Fruit fly (Drosophila melanogaster) whole organism, embryonic: ENCODE measurements around the gene MED27.
A peak's percentile ranks its signal among the peaks of the same experiment; 100 is the strongest.

Experiments
- Adf1 ChIP-seq: fragments of 200-800 bp; sonication (Bioruptor generic); IDR thresholded peaks from 2 replicates; pipeline ENCODE4 v1.3.6; 2022; ENCODE audit warnings: missing biosample characterization, missing genetic modification characterization
- Awh ChIP-seq: fragments of 200-800 bp; sonication (Bioruptor generic); IDR thresholded peaks from 2 replicates; pipeline ENCODE4, ENCODE4 v1.3.6; 2022; ENCODE audit warnings: missing biosample characterization, missing genetic modification characterization
- B-H2 ChIP-seq: fragments of 200-800 bp; sonication (Bioruptor generic); optimal IDR thresholded peaks from 2 replicates; lab custom pipeline; 2018; ENCODE audit warnings: missing biosample characterization, mild to moderate bottlenecking, missing genetic modification characterization
- BEAF-32 ChIP-seq: fragments of 200-800 bp; sonication (Bioruptor generic); optimal IDR thresholded peaks from 3 replicates; lab custom pipeline; 2017; ENCODE audit warnings: missing biosample characterization, missing genetic modification characterization, mild to moderate bottlenecking, moderate library complexity, missing genetic modification reagents
- CG15514 ChIP-seq: fragments of 200-800 bp; sonication (Bioruptor generic); optimal IDR thresholded peaks from 3 replicates; lab custom pipeline; 2017; ENCODE audit warnings: missing biosample characterization, missing genetic modification characterization, mild to moderate bottlenecking, moderate library complexity, missing genetic modification reagents
- CG1647 ChIP-seq: fragments of 200-800 bp; sonication (Bioruptor generic); optimal IDR thresholded peaks from 3 replicates; lab custom pipeline; 2016; ENCODE audit warnings: missing biosample characterization, missing genetic modification characterization
- CG16813 ChIP-seq: fragments of 200-800 bp; sonication (Bioruptor generic); IDR thresholded peaks from 3 replicates; pipeline ENCODE4 v1.3.6; 2022; ENCODE audit warnings: missing biosample characterization, missing genetic modification characterization; ENCODE audit not compliant: partially characterized antibody
- CG16815 ChIP-seq: fragments of 200-800 bp; sonication (Bioruptor generic); optimal IDR thresholded peaks from 3 replicates; lab custom pipeline; 2017; ENCODE audit warnings: missing biosample characterization, mild to moderate bottlenecking, missing genetic modification characterization
- CG17385 ChIP-seq: fragments of 200-800 bp; sonication (Bioruptor generic); optimal IDR thresholded peaks from 3 replicates; lab custom pipeline; 2018; ENCODE audit warnings: missing biosample characterization, mild to moderate bottlenecking, missing genetic modification characterization
- CG1792 ChIP-seq: fragments of 200-800 bp; sonication (Bioruptor generic); optimal IDR thresholded peaks from 2 replicates; lab custom pipeline; 2016; ENCODE audit warnings: missing biosample characterization, missing genetic modification characterization
- CG2116 ChIP-seq: fragments of 200-800 bp; sonication (Bioruptor generic); optimal IDR thresholded peaks from 3 replicates; lab custom pipeline; 2018; ENCODE audit warnings: missing biosample characterization, mild to moderate bottlenecking, missing genetic modification characterization
- CG2889 ChIP-seq: fragments of 200-800 bp; sonication (Bioruptor generic); IDR thresholded peaks from 3 replicates; pipeline ENCODE4 v1.3.6; 2022; ENCODE audit warnings: missing biosample characterization, missing genetic modification characterization
- CG3163 ChIP-seq: fragments of 200-800 bp; sonication (Bioruptor generic); optimal IDR thresholded peaks from 3 replicates; lab custom pipeline; 2016; ENCODE audit warnings: missing biosample characterization, missing genetic modification characterization
- CG34376 ChIP-seq: fragments of 200-800 bp; sonication (Bioruptor generic); optimal IDR thresholded peaks from 2 replicates; lab custom pipeline; 2018; ENCODE audit warnings: missing biosample characterization, mild to moderate bottlenecking, missing genetic modification characterization
- CG3995 ChIP-seq: fragments of 200-800 bp; sonication (Bioruptor generic); optimal IDR thresholded peaks from 3 replicates; lab custom pipeline; 2016; ENCODE audit warnings: missing biosample characterization, missing genetic modification characterization
- CG9817 ChIP-seq: fragments of 200-800 bp; sonication (Bioruptor generic); optimal IDR thresholded peaks from 2 replicates; lab custom pipeline; 2018; ENCODE audit warnings: missing biosample characterization, mild to moderate bottlenecking, missing genetic modification characterization, moderate library complexity
- CHES-1-like ChIP-seq: fragments of 200-800 bp; sonication (Bioruptor generic); optimal IDR thresholded peaks from 2 replicates; lab custom pipeline; 2016; ENCODE audit warnings: missing biosample characterization, missing genetic modification characterization
- Dip2 ChIP-seq: fragments of 200-800 bp; sonication (Bioruptor generic); IDR thresholded peaks from 2 replicates; pipeline ENCODE4 v1.3.6; 2022; ENCODE audit warnings: missing biosample characterization, missing genetic modification characterization
- Dll ChIP-seq: fragments of 200-800 bp; sonication (Bioruptor generic); IDR thresholded peaks from 4 replicates; pipeline ENCODE4 v1.3.6; 2022; ENCODE audit warnings: missing biosample characterization, missing genetic modification characterization; ENCODE audit not compliant: partially characterized antibody
- Dref ChIP-seq: fragments of 200-800 bp; sonication (Bioruptor generic); IDR thresholded peaks from 2 replicates; pipeline ENCODE4 v1.3.6; 2022; ENCODE audit warnings: missing biosample characterization, missing genetic modification characterization
- E2f1 ChIP-seq: fragments of 200-800 bp; sonication (Bioruptor generic); IDR thresholded peaks from 2 replicates; pipeline ENCODE4 v1.3.6; 2022; ENCODE audit warnings: missing biosample characterization, missing genetic modification characterization
- ERR ChIP-seq: fragments of 200-800 bp; sonication (Bioruptor generic); optimal IDR thresholded peaks from 2 replicates; lab custom pipeline; 2016; ENCODE audit warnings: missing biosample characterization, missing genetic modification characterization
- HHEX ChIP-seq: fragments of 200-800 bp; sonication (Bioruptor generic); optimal IDR thresholded peaks from 3 replicates; lab custom pipeline; 2017; ENCODE audit warnings: missing biosample characterization, mild to moderate bottlenecking, missing genetic modification characterization, missing genetic modification reagents
- HmgZ ChIP-seq: fragments of 200-800 bp; sonication (Bioruptor generic); optimal IDR thresholded peaks from 2 replicates; lab custom pipeline; 2018; ENCODE audit warnings: missing biosample characterization, mild to moderate bottlenecking, missing genetic modification characterization
- Hr78 ChIP-seq, 2 experiments: fragments of 200-800 bp in 1 of 2; fragments of >200 bp in 1 of 2; sonication (Bioruptor generic) in 1 of 2; optimal IDR thresholded peaks; 2 replicates each; lab custom pipeline; 2017 to 2019; ENCODE audit warnings: missing biosample characterization in 2 of 2, missing genetic modification characterization in 2 of 2, mild to moderate bottlenecking in 1 of 2, moderate library complexity in 1 of 2
- Scr ChIP-seq: fragments of 200-800 bp; sonication (Bioruptor generic); IDR thresholded peaks from 2 replicates; pipeline ENCODE4 v1.3.6; 2022; ENCODE audit warnings: missing biosample characterization, missing genetic modification characterization; ENCODE audit not compliant: partially characterized antibody
- Sry-δ ChIP-seq: fragments of 200-800 bp; sonication (Bioruptor generic); optimal IDR thresholded peaks from 2 replicates; lab custom pipeline; 2016; ENCODE audit warnings: missing biosample characterization, missing genetic modification characterization
- Xbp1 ChIP-seq: fragments of 200-800 bp; sonication (Bioruptor generic); optimal IDR thresholded peaks from 3 replicates; lab custom pipeline; 2016; ENCODE audit warnings: missing biosample characterization, mild to moderate bottlenecking, missing genetic modification characterization
- ac ChIP-seq: fragments of 200-800 bp; sonication (Bioruptor generic); optimal IDR thresholded peaks from 3 replicates; lab custom pipeline; 2017; ENCODE audit warnings: missing biosample characterization, mild to moderate bottlenecking, missing genetic modification characterization
- amos ChIP-seq: fragments of 200-800 bp; sonication (Bioruptor generic); IDR thresholded peaks from 2 replicates; pipeline ENCODE4 v1.3.6; 2022; ENCODE audit warnings: missing biosample characterization, missing genetic modification characterization; ENCODE audit not compliant: partially characterized antibody
- bigmax ChIP-seq: fragments of 200-800 bp; sonication (Bioruptor generic); optimal IDR thresholded peaks from 2 replicates; lab custom pipeline; 2018; ENCODE audit warnings: missing biosample characterization, mild to moderate bottlenecking, missing genetic modification characterization
- corto ChIP-seq: fragments of 200-800 bp; sonication (Bioruptor generic); optimal IDR thresholded peaks from 2 replicates; lab custom pipeline; 2016; ENCODE audit warnings: missing biosample characterization, mild to moderate bottlenecking, missing genetic modification characterization, moderate library complexity
- crol ChIP-seq: fragments of 200-800 bp; sonication (Bioruptor generic); IDR thresholded peaks from 2 replicates; pipeline ENCODE4 v1.3.6; 2022; ENCODE audit warnings: missing biosample characterization, missing genetic modification characterization
- dan ChIP-seq: fragments of 200-800 bp; sonication (Bioruptor generic); IDR thresholded peaks from 2 replicates; pipeline ENCODE4 v1.3.6; 2022; ENCODE audit warnings: missing biosample characterization, missing genetic modification characterization
- dati ChIP-seq: fragments of 200-800 bp; sonication (Bioruptor generic); IDR thresholded peaks from 2 replicates; pipeline ENCODE4 v1.3.6; 2022; ENCODE audit warnings: missing biosample characterization, missing genetic modification characterization
- dimm ChIP-seq: fragments of 200-800 bp; sonication (Bioruptor generic); IDR thresholded peaks from 2 replicates; pipeline ENCODE4 v1.3.6; 2022; ENCODE audit warnings: missing biosample characterization, missing genetic modification characterization
- exex ChIP-seq: fragments of 200-800 bp; sonication (Bioruptor generic); optimal IDR thresholded peaks from 4 replicates; lab custom pipeline; 2018; ENCODE audit warnings: missing biosample characterization, mild to moderate bottlenecking, missing genetic modification characterization, moderate library complexity
- fd64A ChIP-seq: fragments of 200-800 bp; sonication (Bioruptor generic); optimal IDR thresholded peaks from 3 replicates; lab custom pipeline; 2018; ENCODE audit warnings: missing biosample characterization, mild to moderate bottlenecking, missing genetic modification characterization
- ftz-f1 ChIP-seq: fragments of 200-800 bp; sonication (Bioruptor generic); optimal IDR thresholded peaks from 2 replicates; lab custom pipeline; 2016; ENCODE audit warnings: missing biosample characterization, missing genetic modification characterization
- her ChIP-seq: fragments of 200-800 bp; sonication (Bioruptor generic); optimal IDR thresholded peaks from 2 replicates; lab custom pipeline; 2016; ENCODE audit warnings: missing biosample characterization, missing genetic modification characterization
- inv ChIP-seq: fragments of 200-800 bp; sonication (Bioruptor generic); IDR thresholded peaks from 2 replicates; pipeline ENCODE4 v1.3.6; 2022; ENCODE audit warnings: missing biosample characterization, missing genetic modification characterization; ENCODE audit not compliant: partially characterized antibody
- lola ChIP-seq, 3 experiments: fragments of >200 bp in 2 of 3; fragments of 200-800 bp in 1 of 3; sonication (Bioruptor generic) in 1 of 3; optimal IDR thresholded peaks; 2 replicates each; lab custom pipeline; 2017 to 2019; ENCODE audit warnings: missing biosample characterization in 3 of 3, missing genetic modification characterization in 3 of 3, mild to moderate bottlenecking in 1 of 3, moderate library complexity in 1 of 3
- mirr ChIP-seq: fragments of 200-800 bp; sonication (Bioruptor generic); optimal IDR thresholded peaks from 3 replicates; lab custom pipeline; 2018; ENCODE audit warnings: missing biosample characterization, mild to moderate bottlenecking, missing genetic modification characterization
- scrt ChIP-seq: fragments of 200-800 bp; sonication (Bioruptor generic); optimal IDR thresholded peaks from 2 replicates; lab custom pipeline; 2018; ENCODE audit warnings: missing biosample characterization, mild to moderate bottlenecking, missing genetic modification characterization, moderate library complexity
- sug ChIP-seq: fragments of 200-800 bp; optimal IDR thresholded peaks from 2 replicates; lab custom pipeline; 2019; ENCODE audit warnings: missing biosample characterization, mild to moderate bottlenecking, missing genetic modification characterization, moderate library complexity
- tap ChIP-seq: fragments of 200-800 bp; optimal IDR thresholded peaks from 3 replicates; lab custom pipeline; 2019; ENCODE audit warnings: missing biosample characterization, mild to moderate bottlenecking, missing genetic modification characterization, moderate library complexity
- tll ChIP-seq, 2 experiments: fragments of 200-800 bp in 1 of 2; fragments of >200 bp in 1 of 2; sonication (Bioruptor generic) in 1 of 2; optimal IDR thresholded peaks; 2 replicates each; lab custom pipeline; 2017 to 2019; ENCODE audit warnings: missing biosample characterization in 2 of 2, missing genetic modification characterization in 2 of 2, mild to moderate bottlenecking in 1 of 2, moderate library complexity in 1 of 2
- unc-4 ChIP-seq: fragments of 200-800 bp; sonication (Bioruptor generic); IDR thresholded peaks from 2 replicates; pipeline ENCODE4 v1.3.6; 2022; ENCODE audit warnings: missing biosample characterization, missing genetic modification characterization; ENCODE audit not compliant: partially characterized antibody
- wor ChIP-seq: fragments of 200-800 bp; sonication (Bioruptor generic); IDR thresholded peaks from 2 replicates; pipeline ENCODE4 v1.3.6; 2022; ENCODE audit warnings: missing biosample characterization, missing genetic modification characterization
- zen ChIP-seq: fragments of 200-800 bp; sonication (Bioruptor generic); optimal IDR thresholded peaks from 3 replicates; lab custom pipeline; 2018; ENCODE audit warnings: missing biosample characterization, mild to moderate bottlenecking, missing genetic modification characterization, moderate library complexity

The MED27 gene

DNA sequence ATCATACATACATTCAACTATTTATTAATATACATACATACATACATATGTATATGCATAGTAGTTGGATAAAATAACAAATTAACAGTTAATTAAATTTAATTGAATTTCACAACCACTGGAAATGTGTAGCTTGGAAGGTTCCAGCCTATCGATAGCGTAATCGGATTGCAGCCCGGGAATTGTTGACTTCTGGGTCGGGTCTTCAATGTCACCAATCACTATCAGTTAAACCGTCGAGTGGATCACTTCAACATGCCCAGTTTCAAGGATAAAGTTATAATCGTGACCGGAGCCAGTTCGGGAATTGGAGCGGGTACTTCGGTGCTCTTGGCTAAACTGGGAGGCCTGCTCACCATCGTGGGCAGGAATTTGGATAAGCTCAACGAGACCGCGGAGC, 21.5 kb upstream of the MED27 start, which contains the start of gene CG12171 (continued):
- TF ChIP-seq Sry-δ (peak; percentile 24), inv (GFP tag; lab: Robert Waterston, UW) (0 out of 2 replicates have a peak, but pooled peaks have one; percentile 18), Dref (peak; percentile 60), ac (GFP tag; lab: Kevin White, UChicago) (no peak), CG1647 (GFP tag; lab: Kevin White, UChicago) (no peak), Dll (GFP tag; lab: Robert Waterston, UW) (peak; percentile 36; the same call in 1 of the 4 replicates), crol (GFP tag; lab: Robert Waterston, UW) (no peak), tll (GFP tag; optimal IDR thresholded peaks at IDR 0.05; lab: Kevin White, UChicago) (peak in 1 of 2 experiments; percentile 23), her (GFP tag; lab: Kevin White, UChicago) (no peak), bigmax (GFP tag; lab: Kevin White, UChicago) (no peak), CG2889 (no peak), BEAF-32 (peak; percentile 52), Awh (no peak), Hr78 (GFP tag; optimal IDR thresholded peaks at IDR 0.05; lab: Kevin White, UChicago) (no peak), exex (tag; lab: Kevin White, UChicago) (peak; percentile 88), CG34376 (GFP tag; lab: Kevin White, UChicago) (peak; percentile 57), dimm (no peak), fd64A (GFP tag; lab: Kevin White, UChicago) (no peak), CG9817 (tag; lab: Kevin White, UChicago) (no peak), CG16815 (no peak), CG15514 (GFP tag; lab: Kevin White, UChicago) (peak; percentile 76), dati (GFP tag; lab: Robert Waterston, UW) (no peak), unc-4 (no peak), B-H2 (GFP tag; lab: Kevin White, UChicago) (no peak), Scr (GFP tag; lab: Robert Waterston, UW) (peak; percentile 43), zen (tag; lab: Kevin White, UChicago) (no peak), HmgZ (peak; percentile 13), scrt (GFP tag; lab: Kevin White, UChicago) (no peak), CG3995 (GFP tag; lab: Kevin White, UChicago) (peak; percentile 45), dan (GFP tag; lab: Robert Waterston, UW) (no peak), Adf1 (GFP tag; lab: Robert Waterston, UW) (no peak), Xbp1 (no peak), CG17385 (GFP tag; lab: Kevin White, UChicago) (no peak), Dip2 (GFP tag; lab: Robert Waterston, UW) (no peak), ftz-f1 (peak; percentile 83), corto (GFP tag; lab: Kevin White, UChicago) (no peak), tap (no peak), CG1792 (GFP tag; lab: Kevin White, UChicago) (no peak), HHEX (GFP tag; lab: Kevin White, UChicago) (no peak), amos (GFP tag; lab: Robert Waterston, UW) (peak; percentile 52), wor (GFP tag; lab: Robert Waterston, UW) (no peak), CG3163 (GFP tag; lab: Kevin White, UChicago) (no peak), CG16813 (GFP tag; lab: Robert Waterston, UW) (peak; percentile 39; the same call in 1 of the 3 replicates), CG2116 (GFP tag; lab: Kevin White, UChicago) (peak; percentile 96), mirr (GFP tag; lab: Kevin White, UChicago) (peak; percentile 65), sug (tag; lab: Kevin White, UChicago) (peak; percentile 16), CHES-1-like (GFP tag; lab: Kevin White, UChicago) (no peak), E2f1 (GFP tag; lab: Robert Waterston, UW) (no peak), ERR (GFP tag; lab: Kevin White, UChicago) (peak; percentile 40), lola (GFP tag; optimal IDR thresholded peaks at IDR 0.05; lab: Kevin White, UChicago) (no peak)
